Worm (Caenorhabditis elegans) whole organism, midembryonic: Measurements from ENCODE around the gene acs-15.

Experiments
- med-1 ChIP-seq: sonication (generic microtip); optimal IDR thresholded peaks from 2 replicates; lab custom pipeline; 2017; ENCODE audit warnings: missing genetic modification characterization, mild to moderate bottlenecking, missing compliant biosample characterization, antibody characterized with exemption, missing genetic modification reagents; ENCODE audit not compliant: insufficient read depth
- ref-1 ChIP-seq: fragments of 200-800 bp; sonication (Bioruptor generic); conservative IDR thresholded peaks from 2 replicates; pipeline ENCODE4 v1.3.6; 2022; ENCODE audit warnings: missing genetic modification reagents, missing genetic modification characterization, missing compliant biosample characterization

DNA sequence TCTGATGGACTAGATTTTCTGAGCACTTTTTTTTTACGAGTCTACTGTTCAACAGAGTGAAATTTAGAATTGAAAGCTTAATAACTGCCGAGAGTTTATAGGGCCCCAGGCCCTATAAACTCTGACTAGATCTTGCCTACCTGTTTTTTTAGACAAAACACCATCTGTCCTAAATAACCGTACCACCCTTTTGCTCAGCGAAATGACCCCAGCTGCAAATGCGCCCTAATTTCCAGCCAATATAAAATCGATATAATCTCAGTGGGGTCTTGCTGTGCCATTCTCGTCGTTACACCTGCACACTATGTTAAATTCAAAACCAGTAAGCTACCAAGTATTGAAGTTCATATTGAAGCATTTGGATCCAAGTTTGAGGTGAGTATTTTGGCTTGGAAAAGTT is 41.2 kb downstream of the acs-15 start, which contains the start of gene fbxc-14:
- TF ChIP-seq med-1 (no peak), ref-1 (GFP tag; lab: Robert Waterston, UW) (no peak)
